Fruit fly (Drosophila melanogaster) whole organism, embryonic: ENCODE data around the gene CG42784.

Experiments used
- Bdp1 ChIP-seq: fragments of 200-800 bp; sonication (Bioruptor generic); optimal IDR thresholded peaks from 3 replicates; lab custom pipeline; 2016; ENCODE audit warnings: missing biosample characterization, missing genetic modification characterization
- Bgb ChIP-seq: fragments of 200-800 bp; sonication (Bioruptor generic); IDR thresholded peaks from 2 replicates; pipeline ENCODE4 v1.3.6; 2022; ENCODE audit warnings: missing biosample characterization, missing genetic modification characterization; ENCODE audit not compliant: partially characterized antibody
- CG1024 ChIP-seq: fragments of 200-800 bp; sonication (Bioruptor generic); IDR thresholded peaks from 2 replicates; pipeline ENCODE4 v1.3.6; 2022; ENCODE audit warnings: missing biosample characterization, missing genetic modification characterization
- CG10321 ChIP-seq: fragments of 200-800 bp; sonication (Bioruptor generic); IDR thresholded peaks from 2 replicates; pipeline ENCODE4 v1.3.6; 2022; ENCODE audit warnings: missing biosample characterization, missing genetic modification characterization
- CG11247 ChIP-seq: fragments of 200-800 bp; sonication (Bioruptor generic); IDR thresholded peaks from 2 replicates; pipeline ENCODE4 v1.3.6; 2022; ENCODE audit warnings: missing biosample characterization, missing genetic modification characterization
- CG11398 ChIP-seq: fragments of 200-800 bp; sonication (Bioruptor generic); optimal IDR thresholded peaks from 2 replicates; lab custom pipeline; 2016; ENCODE audit warnings: missing biosample characterization, missing genetic modification characterization
- CG12942 ChIP-seq: fragments of 200-800 bp; sonication (Bioruptor generic); optimal IDR thresholded peaks from 3 replicates; lab custom pipeline; 2016; ENCODE audit warnings: missing biosample characterization, missing genetic modification characterization
- CG15514 ChIP-seq: fragments of 200-800 bp; sonication (Bioruptor generic); optimal IDR thresholded peaks from 3 replicates; lab custom pipeline; 2017; ENCODE audit warnings: missing biosample characterization, missing genetic modification characterization, mild to moderate bottlenecking, moderate library complexity, missing genetic modification reagents
- CG15601 ChIP-seq: fragments of 200-800 bp; sonication (Bioruptor generic); optimal IDR thresholded peaks from 3 replicates; lab custom pipeline; 2019; ENCODE audit warnings: missing biosample characterization, mild to moderate bottlenecking, missing genetic modification characterization, moderate library complexity
- CG15696 ChIP-seq: fragments of 200-800 bp; sonication (Bioruptor generic); optimal IDR thresholded peaks from 2 replicates; lab custom pipeline; 2019; ENCODE audit warnings: missing biosample characterization, mild to moderate bottlenecking, missing genetic modification characterization, moderate library complexity
- CG17328 ChIP-seq: fragments of 200-800 bp; sonication (Bioruptor generic); IDR thresholded peaks from 2 replicates; pipeline ENCODE4 v1.3.6; 2022; ENCODE audit warnings: missing biosample characterization, missing genetic modification characterization
- CG17612 ChIP-seq: fragments of 200-800 bp; sonication (Bioruptor generic); IDR thresholded peaks from 2 replicates; pipeline ENCODE4 v1.3.6; 2022; ENCODE audit warnings: missing biosample characterization, missing genetic modification characterization
- CG18262 ChIP-seq: fragments of 200-800 bp; optimal IDR thresholded peaks from 3 replicates; lab custom pipeline; 2019; ENCODE audit warnings: missing biosample characterization, mild to moderate bottlenecking, missing genetic modification characterization, moderate library complexity
- CG3281 ChIP-seq: fragments of 200-800 bp; sonication (Bioruptor generic); optimal IDR thresholded peaks from 3 replicates; lab custom pipeline; 2017; ENCODE audit warnings: missing biosample characterization, mild to moderate bottlenecking, missing genetic modification characterization
- CG34376 ChIP-seq: fragments of 200-800 bp; sonication (Bioruptor generic); optimal IDR thresholded peaks from 2 replicates; lab custom pipeline; 2018; ENCODE audit warnings: missing biosample characterization, mild to moderate bottlenecking, missing genetic modification characterization
- CG4360 ChIP-seq: fragments of 200-800 bp; sonication (Bioruptor generic); IDR thresholded peaks from 2 replicates; pipeline ENCODE4 v1.3.6; 2022; ENCODE audit warnings: missing biosample characterization, missing genetic modification characterization
- CG4707 ChIP-seq: fragments of 200-800 bp; sonication (Bioruptor generic); optimal IDR thresholded peaks from 2 replicates; lab custom pipeline; 2018; ENCODE audit warnings: missing biosample characterization, mild to moderate bottlenecking, missing genetic modification characterization, moderate library complexity
- CG6683 ChIP-seq: fragments of 200-800 bp; sonication (Bioruptor generic); optimal IDR thresholded peaks from 2 replicates; lab custom pipeline; 2017; ENCODE audit warnings: missing biosample characterization, mild to moderate bottlenecking, missing genetic modification characterization, missing genetic modification reagents
- CHES-1-like ChIP-seq: fragments of 200-800 bp; sonication (Bioruptor generic); optimal IDR thresholded peaks from 2 replicates; lab custom pipeline; 2016; ENCODE audit warnings: missing biosample characterization, missing genetic modification characterization
- CTCF ChIP-seq: fragments of 200-800 bp; sonication (Bioruptor generic); optimal IDR thresholded peaks from 2 replicates; lab custom pipeline; 2017; ENCODE audit warnings: missing biosample characterization, mild to moderate bottlenecking, missing genetic modification characterization, moderate library complexity
- CoRest ChIP-seq: fragments of 200-800 bp; sonication (Bioruptor generic); optimal IDR thresholded peaks from 3 replicates; lab custom pipeline; 2018; ENCODE audit warnings: missing biosample characterization, mild to moderate bottlenecking, missing genetic modification characterization, moderate library complexity
- Dad ChIP-seq: fragments of 200-800 bp; sonication (Bioruptor generic); optimal IDR thresholded peaks from 3 replicates; lab custom pipeline; 2016; ENCODE audit warnings: missing biosample characterization, missing genetic modification characterization
- Eip74EF ChIP-seq, 2 experiments: fragments of 200-800 bp in 1 of 2; fragments of >200 bp in 1 of 2; sonication (Bioruptor generic) in 1 of 2; optimal IDR thresholded peaks; 2 replicates each; lab custom pipeline; 2017 to 2019; ENCODE audit warnings: missing biosample characterization in 2 of 2, missing genetic modification characterization in 2 of 2, mild to moderate bottlenecking in 1 of 2, moderate library complexity in 1 of 2
- HLH4C ChIP-seq: fragments of 200-800 bp; sonication (Bioruptor generic); IDR thresholded peaks from 3 replicates; pipeline ENCODE4 v1.3.6; 2022; ENCODE audit warnings: missing biosample characterization, missing genetic modification characterization; ENCODE audit not compliant: partially characterized antibody
- HLH54F ChIP-seq: fragments of 200-800 bp; sonication (Bioruptor generic); optimal IDR thresholded peaks from 3 replicates; lab custom pipeline; 2016; ENCODE audit warnings: missing biosample characterization, missing genetic modification characterization
- Hr51 ChIP-seq, 2 experiments: fragments of 200-800 bp; sonication (Bioruptor generic); optimal IDR thresholded peaks; 2 replicates in 1 of 2; 3 replicates in 1 of 2; lab custom pipeline; 2016 to 2018; ENCODE audit warnings: missing biosample characterization in 2 of 2, missing genetic modification characterization in 2 of 2, mild to moderate bottlenecking in 1 of 2, moderate library complexity in 1 of 2
- Kr ChIP-seq: fragments of 200-800 bp; sonication (Bioruptor generic); optimal IDR thresholded peaks from 2 replicates; lab custom pipeline; 2017; ENCODE audit warnings: missing biosample characterization, mild to moderate bottlenecking, missing genetic modification characterization
- NFAT ChIP-seq: fragments of 200-800 bp; sonication (Bioruptor generic); IDR thresholded peaks from 2 replicates; pipeline ENCODE4 v1.3.6; 2022; ENCODE audit warnings: missing biosample characterization, missing genetic modification characterization
- NK7.1 ChIP-seq: fragments of 200-800 bp; sonication (Bioruptor generic); optimal IDR thresholded peaks from 3 replicates; lab custom pipeline; 2016; ENCODE audit warnings: missing biosample characterization, missing genetic modification characterization
- Sin3A ChIP-seq: fragments of >200 bp; optimal IDR thresholded peaks from 2 replicates; lab custom pipeline; 2018
- Sox102F ChIP-seq: fragments of 200-800 bp; sonication (Bioruptor generic); optimal IDR thresholded peaks from 2 replicates; lab custom pipeline; 2018; ENCODE audit warnings: missing biosample characterization, mild to moderate bottlenecking, missing genetic modification characterization, moderate library complexity
- Usf ChIP-seq: fragments of 200-800 bp; sonication (Bioruptor generic); optimal IDR thresholded peaks from 2 replicates; lab custom pipeline; 2017; ENCODE audit warnings: missing genotype, missing biosample characterization, missing genetic modification characterization
- ap ChIP-seq: fragments of 200-800 bp; sonication (Bioruptor generic); IDR thresholded peaks from 2 replicates; pipeline ENCODE4 v1.3.6; 2022; ENCODE audit warnings: missing biosample characterization, missing genetic modification characterization
- bigmax ChIP-seq: fragments of 200-800 bp; sonication (Bioruptor generic); optimal IDR thresholded peaks from 2 replicates; lab custom pipeline; 2018; ENCODE audit warnings: missing biosample characterization, mild to moderate bottlenecking, missing genetic modification characterization
- croc ChIP-seq: fragments of 200-800 bp; sonication (Bioruptor generic); conservative IDR thresholded peaks from 3 replicates; pipeline ENCODE4 v1.3.6; 2022; ENCODE audit warnings: missing biosample characterization, missing genetic modification characterization
- crol ChIP-seq: fragments of 200-800 bp; sonication (Bioruptor generic); IDR thresholded peaks from 2 replicates; pipeline ENCODE4 v1.3.6; 2022; ENCODE audit warnings: missing biosample characterization, missing genetic modification characterization
- ems ChIP-seq: fragments of 200-800 bp; sonication (Bioruptor generic); optimal IDR thresholded peaks from 3 replicates; lab custom pipeline; 2016; ENCODE audit warnings: missing biosample characterization, missing genetic modification characterization
- fu2 ChIP-seq: fragments of 200-800 bp; sonication (Bioruptor generic); optimal IDR thresholded peaks from 2 replicates; lab custom pipeline; 2016; ENCODE audit warnings: missing biosample characterization, missing genetic modification characterization
- gcm ChIP-seq: fragments of 200-800 bp; sonication (Bioruptor generic); optimal IDR thresholded peaks from 2 replicates; lab custom pipeline; 2019; ENCODE audit warnings: missing biosample characterization, mild to moderate bottlenecking, missing genetic modification characterization, moderate library complexity
- ken ChIP-seq: fragments of 200-800 bp; sonication (Bioruptor generic); IDR thresholded peaks from 3 replicates; pipeline ENCODE4 v1.3.6; 2022; ENCODE audit warnings: missing biosample characterization, missing genetic modification characterization
- lbe ChIP-seq: fragments of 200-800 bp; sonication (Bioruptor generic); optimal IDR thresholded peaks from 2 replicates; lab custom pipeline; 2016; ENCODE audit warnings: missing biosample characterization, mild to moderate bottlenecking, missing genetic modification characterization
- lmd ChIP-seq: fragments of 200-800 bp; sonication (Bioruptor generic); IDR thresholded peaks from 2 replicates; pipeline ENCODE4 v1.3.6; 2022; ENCODE audit warnings: missing biosample characterization, missing genetic modification characterization
- luna ChIP-seq: fragments of 200-800 bp; sonication (Bioruptor generic); optimal IDR thresholded peaks from 2 replicates; lab custom pipeline; 2016; ENCODE audit warnings: missing biosample characterization, missing genetic modification characterization
- peb ChIP-seq: fragments of 200-800 bp; sonication (Bioruptor generic); IDR thresholded peaks from 2 replicates; pipeline ENCODE4 v1.3.6; 2022; ENCODE audit warnings: missing biosample characterization, missing genetic modification characterization
- pzg ChIP-seq: fragments of 200-800 bp; sonication (Bioruptor generic); optimal IDR thresholded peaks from 3 replicates; lab custom pipeline; 2018; ENCODE audit warnings: missing biosample characterization, mild to moderate bottlenecking, missing genetic modification characterization, moderate library complexity
- scrt ChIP-seq: fragments of 200-800 bp; sonication (Bioruptor generic); optimal IDR thresholded peaks from 2 replicates; lab custom pipeline; 2018; ENCODE audit warnings: missing biosample characterization, mild to moderate bottlenecking, missing genetic modification characterization, moderate library complexity
- sisA ChIP-seq: fragments of 200-800 bp; sonication (Bioruptor generic); IDR thresholded peaks from 2 replicates; pipeline ENCODE4 v1.3.6; 2022; ENCODE audit warnings: missing biosample characterization, missing genetic modification characterization
- stc ChIP-seq: fragments of 200-800 bp; sonication (Bioruptor generic); IDR thresholded peaks from 2 replicates; pipeline ENCODE4 v1.3.6; 2022; ENCODE audit warnings: missing biosample characterization, missing genetic modification characterization
- tio ChIP-seq: fragments of 200-800 bp; sonication (Bioruptor generic); optimal IDR thresholded peaks from 2 replicates; lab custom pipeline; 2017; ENCODE audit warnings: missing biosample characterization, missing genetic modification characterization, inconsistent platforms
- yki ChIP-seq: fragments of >200 bp; optimal IDR thresholded peaks from 3 replicates; lab custom pipeline; 2018

Gene CG42784

DNA sequence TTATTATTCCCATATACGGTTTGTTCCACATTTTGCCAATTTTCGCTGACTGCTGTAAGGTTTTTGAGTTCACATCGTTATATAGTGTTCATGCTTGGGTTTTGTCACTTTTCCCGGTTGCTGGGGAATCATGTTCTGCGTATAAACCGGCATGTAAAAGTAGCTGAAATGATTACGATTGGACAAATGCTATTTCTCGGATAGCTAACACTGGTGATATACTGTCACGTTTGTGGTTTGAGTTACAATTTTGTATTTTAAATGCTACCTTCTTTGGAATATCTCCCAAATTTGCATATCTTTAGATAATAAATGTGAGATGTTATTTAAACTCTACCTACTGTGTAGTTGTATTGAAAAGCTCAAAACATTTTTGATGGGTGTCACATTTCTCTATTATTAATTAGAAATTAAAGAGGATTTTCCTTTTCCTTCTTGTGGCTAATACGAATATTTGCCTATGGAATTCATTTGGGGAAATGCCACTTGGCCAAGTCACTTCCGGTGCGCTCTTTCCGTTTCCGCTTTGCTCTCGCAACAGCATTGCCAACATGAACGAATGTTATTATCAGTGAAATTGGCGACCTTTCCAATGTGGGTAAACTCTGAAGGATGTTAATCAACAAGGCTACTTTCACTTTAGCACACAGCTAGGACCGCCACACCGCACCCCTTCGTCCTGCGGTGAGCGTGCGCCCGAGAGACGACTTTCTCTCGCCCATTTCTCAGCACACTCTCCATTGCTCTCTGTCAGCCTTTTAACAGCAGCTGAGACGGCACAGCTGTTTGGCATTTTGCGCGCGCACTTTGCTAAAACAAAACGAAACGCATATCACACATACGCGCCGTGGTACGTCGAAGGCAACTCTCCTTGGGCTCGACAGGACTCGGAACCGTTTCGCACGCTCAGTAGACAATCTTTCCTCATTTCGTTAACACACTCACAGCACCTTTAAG is at the start of gene CG42784, which contains the start of the genes CG16956 and CG43850 (continued):
- TF ChIP-seq CG15601 (tag; lab: Kevin White, UChicago) (no peak), CHES-1-like (no peak), CG4707 (GFP tag; lab: Kevin White, UChicago) (peak; percentile 53), CG11247 (no peak; the same call in 1 of the 2 replicates), CG1024 (GFP tag; lab: Robert Waterston, UW) (no peak), scrt (GFP tag; lab: Kevin White, UChicago) (peak; percentile 78), crol (GFP tag; lab: Robert Waterston, UW) (peak; percentile 25; the same call in 1 of the 2 replicates), ems (GFP tag; lab: Kevin White, UChicago) (no peak), CoRest (no peak), CG10321 (GFP tag; lab: Robert Waterston, UW) (no peak; the same call in 1 of the 2 replicates), fu2 (GFP tag; lab: Kevin White, UChicago) (no peak), Sox102F (peak; percentile 18), Kr (GFP tag; lab: Kevin White, UChicago) (no peak), bigmax (GFP tag; lab: Kevin White, UChicago) (peak; percentile 57), Bgb (GFP tag; lab: Robert Waterston, UW) (no peak), Usf (GFP tag; lab: Kevin White, UChicago) (no peak), NK7.1 (GFP tag; lab: Kevin White, UChicago) (no peak), CG3281 (GFP tag; lab: Kevin White, UChicago) (peak; percentile 89), HLH4C (GFP tag; lab: Robert Waterston, UW) (no peak), Dad (GFP tag; lab: Kevin White, UChicago) (no peak), Hr51 (GFP tag; optimal IDR thresholded peaks at IDR 0.05; lab: Kevin White, UChicago) (peak in 1 of 2 experiments; percentile 69), CG15696 (tag; lab: Kevin White, UChicago) (no peak), lmd (no peak), CG12942 (GFP tag; lab: Kevin White, UChicago) (no peak), CTCF (GFP tag; lab: Kevin White, UChicago) (peak; percentile 7), CG17328 (GFP tag; lab: Robert Waterston, UW) (peak; percentile 53), gcm (GFP tag; lab: Kevin White, UChicago) (no peak), CG11398 (GFP tag; lab: Kevin White, UChicago) (no peak), HLH54F (GFP tag; lab: Kevin White, UChicago) (no peak), ken (GFP tag; lab: Robert Waterston, UW) (no peak), tio (GFP tag; lab: Kevin White, UChicago) (no peak), CG15514 (GFP tag; lab: Kevin White, UChicago) (peak; percentile 87), Eip74EF (GFP tag; optimal IDR thresholded peaks at IDR 0.05; lab: Kevin White, UChicago) (no peak), Bdp1 (no peak), luna (GFP tag; lab: Kevin White, UChicago) (no peak), peb (GFP tag; lab: Robert Waterston, UW) (no peak), CG4360 (GFP tag; lab: Robert Waterston, UW) (no peak), CG6683 (GFP tag; lab: Kevin White, UChicago) (peak; percentile 63), CG34376 (GFP tag; lab: Kevin White, UChicago) (peak; percentile 96), sisA (GFP tag; lab: Robert Waterston, UW) (no peak), lbe (no peak), croc (GFP tag; lab: Robert Waterston, UW) (no peak), Sin3A (lab: Kevin White, UChicago) (no peak), CG17612 (GFP tag; lab: Robert Waterston, UW) (no peak), pzg (GFP tag; lab: Kevin White, UChicago) (peak; percentile 19), CG18262 (no peak), NFAT (GFP tag; lab: Robert Waterston, UW) (peak; percentile 33; the same call in 1 of the 2 replicates), stc (GFP tag; lab: Robert Waterston, UW) (no peak), yki (lab: Kevin White, UChicago) (no peak), ap (no peak)
